Worm (Caenorhabditis elegans): ENCODE measurements around the gene Y38H8A.12.

ce11 chrIV:13505662-13506061 lies 44.9 kb upstream of the Y38H8A.12 start, which contains the start of gene nlp-17:
- TF ChIP-seq pat-9 (tag; optimal IDR thresholded peaks at IDR 0.05) (no peak), ztf-16 (tag; optimal IDR thresholded peaks at IDR 0.05) (no peak), sdc-2 (tag; optimal IDR thresholded peaks at IDR 0.05) (no peak), unc-42 (tag; optimal IDR thresholded peaks at IDR 0.05) (no peak), zip-5 (tag; optimal IDR thresholded peaks at IDR 0.05) (no peak), ref-2 (tag; optimal IDR thresholded peaks at IDR 0.05) (no peak), pha-4 (tag; optimal IDR thresholded peaks at IDR 0.05) (no peak)

Measured in whole organism, late embryonic.